Worm (Caenorhabditis elegans): ENCODE measurements around the gene C09E7.11.

Gene C09E7.11

ce11 chrIII:6577159-6577558, 46.0 kb downstream of the C09E7.11 start (continued):
- TF ChIP-seq mel-28 (tag; optimal IDR thresholded peaks at IDR 0.05; ENCODE audit: borderline replicate concordance), result no peak
- no peak for TF ChIP-seq K11D2.4 (GFP tag; IDR thresholded peaks at IDR 0.05)

DNA sequence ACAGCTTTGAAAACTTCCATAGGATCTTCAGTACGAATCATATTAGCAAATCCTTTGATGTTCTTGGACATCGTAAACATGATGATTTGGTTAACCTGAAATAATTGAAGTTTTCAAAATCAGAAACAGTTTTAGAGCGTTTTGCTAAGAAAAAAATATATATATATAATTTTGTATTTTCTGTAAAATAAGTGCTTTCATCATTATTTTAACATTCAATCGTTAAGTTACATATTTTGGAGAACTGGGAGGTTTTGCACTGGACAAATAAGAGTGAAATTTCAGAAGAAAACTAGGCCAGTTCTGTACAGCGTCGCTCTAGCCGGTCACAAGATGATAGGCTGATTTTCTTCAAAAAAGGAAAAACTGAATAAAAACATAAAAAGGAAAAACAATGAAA, 47.3 kb downstream of the C09E7.11 start, which contains the start of gene F27B3.6:
Gene F27B3.6 (minus strand): TSS at position 101 of the 400 bp plus-strand sequence.
- TF ChIP-seq attf-5 (GFP tag; optimal IDR thresholded peaks at IDR 0.05) (no peak), ZK185.1 (tag; optimal IDR thresholded peaks at IDR 0.05; ENCODE audit: poor library complexity, severe bottlenecking) (no peak), ama-1 (optimal IDR thresholded peaks at IDR 0.05) (no peak), ama-1 (GFP tag; optimal IDR thresholded peaks at IDR 0.05) (no peak), B0035.1 (tag; optimal IDR thresholded peaks at IDR 0.05) (no peak)

ce11 chrIII:6579398-6579797, 48.2 kb downstream of the C09E7.11 start, which contains the start of gene F27B3.8:
Gene F27B3.8, plus strand, starts transcription at chrIII:6579698.
- no peak for TF ChIP-seq dpff-1 (tag; optimal IDR thresholded peaks at IDR 0.05)
- no peak for TF ChIP-seq nhr-120 (GFP tag; IDR thresholded peaks at IDR 0.05)
- TF ChIP-seq him-1 (tag; optimal IDR thresholded peaks at IDR 0.05), result no peak
- no peak for TF ChIP-seq Y53F4B.3 (GFP tag; IDR thresholded peaks at IDR 0.05)
- TF ChIP-seq xnd-1 (tag; optimal IDR thresholded peaks at IDR 0.05), result no peak
- no peak for TF ChIP-seq hrde-1 (tag; optimal IDR thresholded peaks at IDR 0.05; ENCODE audit: borderline replicate concordance)
- TF ChIP-seq fkh-3 (tag; optimal IDR thresholded peaks at IDR 0.05), result no peak
- no peak for TF ChIP-seq lin-40 (tag; optimal IDR thresholded peaks at IDR 0.05)
- TF ChIP-seq F57A8.1 (GFP tag; optimal IDR thresholded peaks at IDR 0.05), result no peak

ce11 chrIII:6581585-6581984, 50.4 kb downstream of the C09E7.11 start, which contains the start of gene acr-21:
Gene acr-21, plus strand, starts transcription at chrIII:6581885.
- TF ChIP-seq rec-8 (tag; optimal IDR thresholded peaks at IDR 0.05) (no peak), bed-1 (GFP tag; IDR thresholded peaks at IDR 0.05) (no peak), hmg-20 (GFP tag; IDR thresholded peaks at IDR 0.05) (no peak), madf-10 (tag; optimal IDR thresholded peaks at IDR 0.05) (no peak), akir-1 (GFP tag; optimal IDR thresholded peaks at IDR 0.05) (no peak), zim-3 (tag; optimal IDR thresholded peaks at IDR 0.05) (no peak), chd-7 (tag; optimal IDR thresholded peaks at IDR 0.05) (no peak)
